Worm (Caenorhabditis elegans) whole organism, late embryonic: ENCODE results near the gene srh-250.

Source experiments
- C38D4.7 ChIP-seq: fragments of 200-800 bp; sonication (Bioruptor generic); optimal IDR thresholded peaks from 2 replicates; lab custom pipeline; 2018; ENCODE audit warnings: mild to moderate bottlenecking, missing genetic modification characterization, moderate library complexity, missing compliant biosample characterization
- F13H6.1 ChIP-seq: sonication (generic microtip); optimal IDR thresholded peaks from 2 replicates; lab custom pipeline; 2016; ENCODE audit warnings: missing genetic modification characterization, missing compliant biosample characterization
- K09A11.1 ChIP-seq: sonication (generic microtip); optimal IDR thresholded peaks from 2 replicates; lab custom pipeline; 2017; ENCODE audit warnings: antibody characterized with exemption, mild to moderate bottlenecking, missing genetic modification characterization, missing compliant biosample characterization; ENCODE audit not compliant: insufficient read depth
- Y22D7AL.16 ChIP-seq: sonication (generic microtip); optimal IDR thresholded peaks from 2 replicates; lab custom pipeline; 2016; ENCODE audit warnings: missing genetic modification characterization, missing compliant biosample characterization
- ahr-1 ChIP-seq: sonication (generic microtip); optimal IDR thresholded peaks from 2 replicates; lab custom pipeline; 2016; ENCODE audit warnings: missing genetic modification characterization, missing compliant biosample characterization
- ceh-19 ChIP-seq: fragments of 200-800 bp; sonication (Bioruptor generic); optimal IDR thresholded peaks from 2 replicates; lab custom pipeline; 2018; ENCODE audit warnings: mild to moderate bottlenecking, missing genetic modification characterization, missing compliant biosample characterization
- ceh-22 ChIP-seq: sonication (generic microtip); optimal IDR thresholded peaks from 2 replicates; lab custom pipeline; 2017; ENCODE audit warnings: missing biosample characterization, missing genetic modification characterization
- ceh-24 ChIP-seq: sonication (generic microtip); optimal IDR thresholded peaks from 2 replicates; lab custom pipeline; 2016; ENCODE audit warnings: mild to moderate bottlenecking, missing genetic modification characterization, missing compliant biosample characterization
- ceh-30 ChIP-seq: fragments of 150-350 bp; optimal IDR thresholded peaks from 2 replicates; lab custom pipeline; 2014; ENCODE audit warnings: missing biosample characterization, missing genetic modification characterization
- ceh-31 ChIP-seq: sonication (generic microtip); optimal IDR thresholded peaks from 2 replicates; lab custom pipeline; 2016; ENCODE audit warnings: missing genetic modification characterization, missing compliant biosample characterization
- ceh-34 ChIP-seq: sonication (generic microtip); optimal IDR thresholded peaks from 2 replicates; lab custom pipeline; 2016; ENCODE audit warnings: mild to moderate bottlenecking, missing genetic modification characterization, missing compliant biosample characterization
- ceh-6 ChIP-seq: fragments of 200-800 bp; sonication (Bioruptor generic); optimal IDR thresholded peaks from 2 replicates; lab custom pipeline; 2018; ENCODE audit warnings: mild to moderate bottlenecking, missing genetic modification characterization, missing compliant biosample characterization
- ceh-9 ChIP-seq: sonication (generic microtip); optimal IDR thresholded peaks from 2 replicates; lab custom pipeline; 2016; ENCODE audit warnings: mild to moderate bottlenecking, missing genetic modification characterization, inconsistent platforms, missing compliant biosample characterization
- dmd-4 ChIP-seq: sonication (generic microtip); optimal IDR thresholded peaks from 2 replicates; lab custom pipeline; 2016; ENCODE audit warnings: borderline replicate concordance, missing genetic modification characterization, missing compliant biosample characterization
- dve-1 ChIP-seq: sonication (generic microtip); optimal IDR thresholded peaks from 2 replicates; lab custom pipeline; 2017; ENCODE audit warnings: antibody characterized with exemption, mild to moderate bottlenecking, missing genetic modification characterization, missing compliant biosample characterization
- elt-4 ChIP-seq: sonication (generic microtip); optimal IDR thresholded peaks from 2 replicates; lab custom pipeline; 2016; ENCODE audit warnings: missing genetic modification characterization, missing compliant biosample characterization
- ets-4 ChIP-seq: sonication (generic microtip); optimal IDR thresholded peaks from 2 replicates; lab custom pipeline; 2016; ENCODE audit warnings: missing genetic modification characterization, missing compliant biosample characterization
- eyg-1 ChIP-seq: sonication (generic microtip); optimal IDR thresholded peaks from 2 replicates; lab custom pipeline; 2016; ENCODE audit warnings: missing genotype, missing genetic modification characterization, missing compliant biosample characterization
- fax-1 ChIP-seq: sonication (generic microtip); optimal IDR thresholded peaks from 2 replicates; lab custom pipeline; 2016; ENCODE audit warnings: missing genotype, missing genetic modification characterization, missing compliant biosample characterization
- fkh-6 ChIP-seq: sonication (generic microtip); optimal IDR thresholded peaks from 2 replicates; lab custom pipeline; 2016; ENCODE audit warnings: missing genetic modification characterization, missing compliant biosample characterization
- gmeb-2 ChIP-seq: sonication (generic microtip); optimal IDR thresholded peaks from 2 replicates; lab custom pipeline; 2016; ENCODE audit warnings: missing genetic modification characterization, inconsistent platforms, missing compliant biosample characterization
- hlh-13 ChIP-seq: fragments of 200-800 bp; sonication (Bioruptor generic); optimal IDR thresholded peaks from 2 replicates; lab custom pipeline; 2018; ENCODE audit warnings: mild to moderate bottlenecking, missing genetic modification characterization, missing compliant biosample characterization
- hlh-30 ChIP-seq: sonication (generic microtip); optimal IDR thresholded peaks from 2 replicates; lab custom pipeline; 2017; ENCODE audit warnings: antibody characterized with exemption, missing genetic modification characterization, missing compliant biosample characterization; ENCODE audit not compliant: insufficient read depth
- hlh-8 ChIP-seq: sonication (generic microtip); optimal IDR thresholded peaks from 2 replicates; lab custom pipeline; 2016; ENCODE audit warnings: missing genotype, missing genetic modification characterization, missing compliant biosample characterization
- lin-11 ChIP-seq: fragments of 200-800 bp; sonication (Bioruptor generic); optimal IDR thresholded peaks from 2 replicates; lab custom pipeline; 2018; ENCODE audit warnings: mild to moderate bottlenecking, missing genetic modification characterization, missing compliant biosample characterization
- mec-3 ChIP-seq: sonication (generic microtip); optimal IDR thresholded peaks from 2 replicates; lab custom pipeline; 2016; ENCODE audit warnings: borderline replicate concordance, missing genetic modification characterization, missing compliant biosample characterization
- pag-3 ChIP-seq: sonication (generic microtip); optimal IDR thresholded peaks from 2 replicates; lab custom pipeline; 2016; ENCODE audit warnings: missing compliant biosample characterization, missing genetic modification characterization, borderline replicate concordance
- pha-2 ChIP-seq: sonication (generic microtip); optimal IDR thresholded peaks from 2 replicates; lab custom pipeline; 2017; ENCODE audit warnings: mild to moderate bottlenecking, missing genetic modification characterization, missing compliant biosample characterization
- pha-4 ChIP-seq: fragments of 150-350 bp; optimal IDR thresholded peaks from 2 replicates; lab custom pipeline; 2018; ENCODE audit warnings: missing biosample characterization, missing genetic modification reagents, missing genetic modification characterization
- pros-1 ChIP-seq: fragments of 150-350 bp; optimal IDR thresholded peaks from 2 replicates; lab custom pipeline; 2014; ENCODE audit warnings: missing biosample characterization, missing genetic modification reagents, missing genetic modification characterization
- rnt-1 ChIP-seq: sonication (generic microtip); optimal IDR thresholded peaks from 2 replicates; lab custom pipeline; 2016; ENCODE audit warnings: missing genetic modification characterization, missing compliant biosample characterization
- sdc-2 ChIP-seq: sonication (generic microtip); optimal IDR thresholded peaks from 2 replicates; lab custom pipeline; 2016; ENCODE audit warnings: missing genotype, missing genetic modification characterization, missing compliant biosample characterization
- sox-4 ChIP-seq: sonication (generic microtip); optimal IDR thresholded peaks from 2 replicates; lab custom pipeline; 2017; ENCODE audit warnings: mild to moderate bottlenecking, missing genetic modification characterization, inconsistent platforms, missing compliant biosample characterization
- tbx-2 ChIP-seq: sonication (generic microtip); optimal IDR thresholded peaks from 2 replicates; lab custom pipeline; 2016; ENCODE audit warnings: missing genetic modification characterization, missing compliant biosample characterization
- ttx-3 ChIP-seq: sonication (generic microtip); optimal IDR thresholded peaks from 2 replicates; lab custom pipeline; 2016; ENCODE audit warnings: missing genetic modification reagents, missing genetic modification characterization, missing compliant biosample characterization
- unc-3 ChIP-seq, 2 experiments: fragments of 200-800 bp in 1 of 2; sonication (Bioruptor generic) in 1 of 2; sonication (generic microtip) in 1 of 2; conservative IDR thresholded peaks in 1 of 2; optimal IDR thresholded peaks in 1 of 2; 2 replicates each; pipeline versions ENCODE4 v1.3.6 to Lab custom; 2016 to 2022; ENCODE audit warnings: missing compliant biosample characterization in 2 of 2, missing genetic modification characterization in 2 of 2, missing genetic modification reagents in 1 of 2
- unc-42 ChIP-seq: sonication (generic microtip); optimal IDR thresholded peaks from 2 replicates; lab custom pipeline; 2016; ENCODE audit warnings: missing genotype, missing genetic modification characterization, missing compliant biosample characterization
- unc-55 ChIP-seq: sonication (generic microtip); optimal IDR thresholded peaks from 2 replicates; lab custom pipeline; 2017; ENCODE audit warnings: missing biosample characterization, missing genetic modification reagents, missing genetic modification characterization
- unc-86 ChIP-seq: sonication (generic microtip); optimal IDR thresholded peaks from 2 replicates; lab custom pipeline; 2016; ENCODE audit warnings: missing genetic modification characterization, missing compliant biosample characterization

The srh-250 gene

ce11 chrII:3878330-3878729, at the start of gene srh-250:
Gene srh-250, plus strand, starts transcription at chrII:3878630.
- TF ChIP-seq elt-4 (no peak), ceh-9 (tag; lab: Kevin White, UChicago) (no peak), C38D4.7 (GFP tag; lab: Kevin White, UChicago) (no peak), sox-4 (tag; lab: Kevin White, UChicago) (no peak)
- TF ChIP-seq, all 69 proteins: peak for 0

ce11 chrII:3829623-3830022, 48.8 kb upstream of the srh-250 start:
- TF ChIP-seq hlh-8 (tag; lab: Kevin White, UChicago) (no peak), eyg-1 (tag; lab: Kevin White, UChicago) (no peak)

ce11 chrII:3832383-3832782, 46.0 kb upstream of the srh-250 start, which contains the start of gene F54D10.9:
Gene F54D10.9, minus strand, starts transcription at chrII:3832483.
- no peak for TF ChIP-seq fax-1 (tag; lab: Kevin White, UChicago)
- no peak for TF ChIP-seq hlh-8 (tag; lab: Kevin White, UChicago)
- no peak for TF ChIP-seq rnt-1 (tag; lab: Kevin White, UChicago)
- no peak for TF ChIP-seq F13H6.1
- no peak for TF ChIP-seq hlh-13
- TF ChIP-seq pros-1 (tag; lab: Kevin White, UChicago): no peak
- TF ChIP-seq K09A11.1 (tag; lab: Kevin White, UChicago): no peak
- TF ChIP-seq sdc-2 (tag; lab: Kevin White, UChicago): no peak
- TF ChIP-seq eyg-1 (tag; lab: Kevin White, UChicago): no peak
- TF ChIP-seq pha-2: no peak
- TF ChIP-seq unc-55 (GFP tag; lab: Kevin White, UChicago): no peak

- TF ChIP-seq dmd-4 (tag; lab: Kevin White, UChicago) (no peak), unc-55 (GFP tag; lab: Kevin White, UChicago) (no peak), pha-4 (no peak), hlh-30 (tag; lab: Kevin White, UChicago) (no peak), sox-4 (tag; lab: Kevin White, UChicago) (no peak), pag-3 (tag; lab: Kevin White, UChicago) (no peak), ceh-22 (tag; lab: Kevin White, UChicago) (no peak), ets-4 (tag; lab: Kevin White, UChicago) (no peak), mec-3 (tag; lab: Kevin White, UChicago) (no peak), unc-3 (GFP tag; conservative IDR thresholded peaks at IDR 0.05; lab: Robert Waterston, UW) (no peak), unc-3 (tag; optimal IDR thresholded peaks at IDR 0.05; lab: Kevin White, UChicago) (no peak), ceh-30 (tag; lab: Kevin White, UChicago) (no peak), fax-1 (tag; lab: Kevin White, UChicago) (no peak), K09A11.1 (tag; lab: Kevin White, UChicago) (no peak), sdc-2 (tag; lab: Kevin White, UChicago) (no peak), lin-11 (tag; lab: Kevin White, UChicago) (no peak), fkh-6 (no peak), Y22D7AL.16 (no peak), eyg-1 (tag; lab: Kevin White, UChicago) (no peak), tbx-2 (no peak)
These were observed 42.5 kb upstream of the srh-250 start, which contains the start of gene oac-4 for ce11 chrII:3835915-3836314. Gene oac-4, minus strand, starts transcription at chrII:3836015.

DNA sequence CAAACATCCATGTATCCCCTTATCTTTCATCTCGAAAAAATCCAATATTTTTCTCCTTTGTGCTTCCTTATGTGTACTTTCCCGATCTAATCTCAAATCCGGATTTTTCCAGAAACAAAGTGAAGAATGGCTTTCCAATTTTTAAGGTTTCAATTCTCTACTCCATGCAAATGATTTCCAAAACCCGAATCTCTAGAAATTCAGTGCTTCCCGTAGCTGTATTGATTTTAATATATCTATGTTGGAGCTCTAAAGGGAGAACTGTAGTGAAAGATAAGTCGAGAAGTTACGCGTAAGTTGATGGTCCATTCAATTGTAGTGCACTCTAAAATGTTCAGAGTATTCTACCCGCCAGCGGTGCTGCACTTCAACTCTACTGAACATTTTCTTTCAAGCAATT, 38.9 kb upstream of the srh-250 start, which contains the start of gene C17A2.4:
Gene C17A2.4, plus strand, starts transcription at position 301 of the 400 bp plus-strand sequence.
- TF ChIP-seq ahr-1 (tag; lab: Kevin White, UChicago) (no peak), gmeb-2 (tag; lab: Kevin White, UChicago) (no peak), ceh-31 (no peak), ceh-19 (GFP tag; lab: Kevin White, UChicago) (no peak), dve-1 (tag; lab: Kevin White, UChicago) (no peak), unc-42 (tag; lab: Kevin White, UChicago) (no peak), ceh-22 (tag; lab: Kevin White, UChicago) (no peak), ttx-3 (tag; lab: Kevin White, UChicago) (no peak), C38D4.7 (GFP tag; lab: Kevin White, UChicago) (no peak), ceh-6 (GFP tag; lab: Kevin White, UChicago) (no peak), hlh-30 (tag; lab: Kevin White, UChicago) (no peak), ceh-34 (no peak), unc-86 (no peak), ceh-24 (tag; lab: Kevin White, UChicago) (no peak), mec-3 (tag; lab: Kevin White, UChicago) (no peak)
